Worm (Caenorhabditis elegans): ENCODE results near the gene Y46D2A.1.

The Y46D2A.1 gene

DNA sequence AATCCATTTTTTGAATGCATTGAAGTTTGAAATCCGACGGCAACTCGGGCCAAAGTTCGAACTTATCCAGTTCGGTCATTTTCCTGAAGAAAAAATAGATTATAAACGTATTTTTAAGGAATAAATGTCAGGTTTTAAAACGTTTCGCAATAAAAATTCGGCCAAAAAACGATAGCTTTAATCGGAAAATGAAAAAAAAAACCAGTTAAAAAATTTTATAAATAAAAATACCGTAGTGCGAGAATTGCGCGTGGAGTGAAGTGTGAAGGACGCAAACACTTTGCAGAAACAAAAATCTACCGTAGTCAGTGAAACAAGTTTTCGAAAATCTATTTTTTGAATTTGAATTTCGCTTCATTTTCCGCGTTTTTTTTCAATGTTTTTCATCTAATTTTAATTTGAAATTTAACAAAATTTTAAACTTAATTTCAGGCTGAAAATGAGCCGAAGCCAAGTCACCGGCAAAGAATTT is 27.5 kb downstream of the Y46D2A.1 start, which contains the start of gene F14D2.8:
Gene F14D2.8 (minus strand): TSS at position 51 of the 472 bp plus-strand sequence.
- TF ChIP-seq dao-5 (tag; optimal IDR thresholded peaks at IDR 0.05) = no peak
- TF ChIP-seq W03F9.2 (tag; optimal IDR thresholded peaks at IDR 0.05) = no peak
- no peak for TF ChIP-seq him-1 (tag; optimal IDR thresholded peaks at IDR 0.05)

DNA sequence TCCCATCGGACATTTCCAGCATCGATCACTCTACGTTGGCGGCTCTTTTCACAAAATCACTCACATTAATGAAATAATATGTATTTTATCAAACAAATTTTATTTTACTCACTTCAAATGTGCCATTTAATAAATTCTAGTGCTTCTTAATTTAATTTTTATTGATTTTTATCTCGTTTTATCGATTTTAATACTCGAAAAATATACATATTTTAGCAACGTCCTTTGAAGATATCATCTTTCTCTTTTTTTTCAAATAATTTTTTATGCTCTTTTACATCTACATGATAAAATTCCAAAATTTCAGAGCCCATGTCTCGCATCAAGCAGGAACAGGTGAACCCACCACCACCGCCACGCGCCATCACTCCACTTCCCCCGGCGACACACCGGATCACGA is 36.5 kb downstream of the Y46D2A.1 start, which contains the start of the genes lido-14 and bath-27:
Gene lido-14 (plus strand): TSS at position 301 of the 400 bp plus-strand sequence.
Gene bath-27 (plus strand): TSS at position 306 of the 400 bp plus-strand sequence.
- TF ChIP-seq dao-5 (tag; optimal IDR thresholded peaks at IDR 0.05) (no peak), W03F9.2 (tag; optimal IDR thresholded peaks at IDR 0.05) (no peak), him-1 (tag; optimal IDR thresholded peaks at IDR 0.05) (no peak)

DNA sequence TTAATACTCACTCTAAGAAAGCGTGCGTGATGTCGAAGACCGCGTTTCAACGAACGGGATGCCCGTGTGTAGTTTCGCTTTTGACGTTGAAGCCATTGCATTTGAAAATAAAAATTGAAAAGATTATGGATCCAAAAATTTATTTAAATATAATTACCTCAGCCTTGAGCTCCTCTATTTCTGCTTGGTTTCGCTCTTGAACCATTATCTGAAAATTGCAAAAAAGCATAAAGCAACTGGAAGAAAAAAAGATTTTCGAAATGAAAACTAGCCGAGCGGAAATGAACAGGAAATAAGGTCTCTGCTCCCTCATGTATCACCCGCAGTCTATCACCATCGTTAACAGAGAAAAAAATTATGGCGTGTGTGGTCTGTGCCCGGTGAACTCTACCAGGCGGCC is 44.7 kb downstream of the Y46D2A.1 start, which contains the start of gene Y49F6C.6:
Gene Y49F6C.6 (minus strand): TSS at position 101 of the 400 bp plus-strand sequence.
- TF ChIP-seq him-1 (tag; optimal IDR thresholded peaks at IDR 0.05) (no peak), W03F9.2 (tag; optimal IDR thresholded peaks at IDR 0.05) (no peak), dao-5 (tag; optimal IDR thresholded peaks at IDR 0.05) (no peak)

- TF ChIP-seq dao-5 (tag; optimal IDR thresholded peaks at IDR 0.05) (no peak), W03F9.2 (tag; optimal IDR thresholded peaks at IDR 0.05) (no peak), him-1 (tag; optimal IDR thresholded peaks at IDR 0.05) (no peak)
Measured at ce11 chrII:3368097-3368496, 45.7 kb downstream of the Y46D2A.1 start, which contains the start of gene Y49F6C.7. Gene Y49F6C.7 (minus strand): TSS chrII:3368197.

DNA sequence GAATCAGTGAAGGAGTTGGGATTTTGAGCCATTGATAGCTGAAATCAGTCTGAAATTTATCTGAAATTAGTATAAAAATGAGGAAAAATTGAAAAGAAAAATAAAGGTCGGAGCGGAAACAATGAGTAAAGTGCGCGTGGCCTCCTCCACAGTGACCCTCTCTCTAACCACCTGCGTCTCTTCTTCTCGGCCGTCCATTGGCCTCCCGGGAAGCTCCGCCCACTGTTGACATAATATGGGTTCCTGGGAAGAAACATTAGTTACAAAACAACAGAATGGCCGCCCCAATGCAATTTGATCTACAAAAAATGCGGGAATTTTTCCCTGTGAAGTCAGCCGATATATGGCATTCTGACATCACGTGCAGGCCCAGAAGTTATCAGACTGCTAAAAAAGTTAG is 47.7 kb downstream of the Y46D2A.1 start, which contains the start of gene Y49F6C.8:
Gene Y49F6C.8 (minus strand): TSS at position 51 of the 400 bp plus-strand sequence.
- no peak for TF ChIP-seq him-1 (tag; optimal IDR thresholded peaks at IDR 0.05)

DNA sequence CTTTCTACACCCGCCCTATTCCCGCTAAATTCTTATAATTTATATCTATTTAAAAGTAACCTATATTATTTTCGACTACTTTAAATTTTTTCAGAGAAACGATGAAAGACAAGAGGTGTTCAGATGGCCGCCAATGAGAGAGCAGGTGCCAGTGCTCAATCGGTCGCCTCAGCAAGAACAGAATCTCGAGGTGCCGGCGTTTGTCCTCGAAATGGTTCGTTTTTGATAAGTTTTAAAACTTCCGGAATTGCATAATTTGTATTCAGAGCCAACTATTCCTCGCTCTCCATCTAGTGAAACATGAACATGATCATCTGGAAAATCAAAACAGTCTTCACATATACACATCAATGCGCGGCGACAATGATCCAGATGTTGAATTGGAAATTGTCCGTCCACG is 48.7 kb downstream of the Y46D2A.1 start, which contains the start of gene bath-23:
Gene bath-23 (plus strand): TSS at position 301 of the 400 bp plus-strand sequence.
- no peak for TF ChIP-seq dao-5 (tag; optimal IDR thresholded peaks at IDR 0.05)
- no peak for TF ChIP-seq him-1 (tag; optimal IDR thresholded peaks at IDR 0.05)
- no peak for TF ChIP-seq W03F9.2 (tag; optimal IDR thresholded peaks at IDR 0.05)

DNA sequence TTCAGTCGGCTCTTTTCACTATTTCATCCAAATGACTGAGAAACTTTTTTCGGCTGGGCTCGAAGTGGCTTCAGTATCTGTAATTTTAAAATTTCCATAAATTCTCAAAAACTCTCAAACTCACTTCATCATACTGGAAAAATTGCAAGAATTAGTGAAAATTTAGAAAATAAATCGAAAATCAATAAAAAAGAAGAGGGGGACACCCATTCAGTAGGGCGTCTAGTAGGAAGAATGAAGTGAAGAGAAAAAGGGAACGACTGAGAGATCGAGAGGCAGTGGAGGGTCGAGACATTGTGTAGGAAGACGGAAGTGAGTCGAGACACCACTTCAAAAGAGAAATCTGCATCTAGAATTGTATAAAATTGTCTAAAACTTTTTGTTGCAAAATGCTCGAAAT is 51.5 kb downstream of the Y46D2A.1 start:
- TF ChIP-seq dao-5 (tag; optimal IDR thresholded peaks at IDR 0.05) (no peak), W03F9.2 (tag; optimal IDR thresholded peaks at IDR 0.05) (no peak), him-1 (tag; optimal IDR thresholded peaks at IDR 0.05) (no peak)

DNA sequence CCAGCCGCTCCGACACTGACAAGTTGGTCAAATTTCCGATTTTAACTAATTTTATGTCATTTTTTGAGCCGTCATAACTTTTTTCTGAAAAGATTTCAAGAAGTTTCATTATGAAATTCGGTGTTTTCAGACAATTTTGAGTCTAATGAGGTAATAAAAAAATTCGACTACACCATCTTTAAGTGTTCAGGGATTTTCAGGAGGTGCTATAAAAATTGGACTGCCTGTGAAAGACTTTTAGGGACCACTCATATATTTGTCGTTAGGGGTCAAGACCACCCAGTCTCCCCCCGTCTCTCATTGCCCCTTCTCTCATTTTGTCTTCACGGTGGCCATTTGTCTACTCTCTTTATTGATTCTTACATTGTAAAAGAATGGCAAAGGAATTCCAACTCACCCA is 52.4 kb downstream of the Y46D2A.1 start, which contains the start of gene bath-10:
Gene bath-10 (plus strand): TSS at position 301 of the 400 bp plus-strand sequence.
- no peak for TF ChIP-seq him-1 (tag; optimal IDR thresholded peaks at IDR 0.05)
- no peak for TF ChIP-seq dao-5 (tag; optimal IDR thresholded peaks at IDR 0.05)
- TF ChIP-seq W03F9.2 (tag; optimal IDR thresholded peaks at IDR 0.05) = no peak

ce11 chrII:3375302-3375701 is 52.9 kb downstream of the Y46D2A.1 start:
- TF ChIP-seq dao-5 (tag; optimal IDR thresholded peaks at IDR 0.05) (no peak), W03F9.2 (tag; optimal IDR thresholded peaks at IDR 0.05) (no peak), him-1 (tag; optimal IDR thresholded peaks at IDR 0.05) (no peak)

Data from whole organism, L4/young adult.